Fruit fly (Drosophila melanogaster) whole organism, embryonic: ENCODE data around the gene Vps2.

Source experiments
- Ada2b ChIP-seq: fragments of 200-800 bp; sonication (Bioruptor generic); IDR thresholded peaks from 2 replicates; pipeline ENCODE4 v1.3.6; 2022; ENCODE audit warnings: missing biosample characterization, missing genetic modification characterization
- Asciz ChIP-seq: fragments of 200-800 bp; sonication (Bioruptor generic); optimal IDR thresholded peaks from 2 replicates; lab custom pipeline; 2017; ENCODE audit warnings: missing biosample characterization, mild to moderate bottlenecking, missing genetic modification characterization, missing genetic modification reagents
- Bdp1 ChIP-seq: fragments of 200-800 bp; sonication (Bioruptor generic); optimal IDR thresholded peaks from 3 replicates; lab custom pipeline; 2016; ENCODE audit warnings: missing biosample characterization, missing genetic modification characterization
- CG11695 ChIP-seq: fragments of 200-800 bp; sonication (Bioruptor generic); IDR thresholded peaks from 3 replicates; pipeline ENCODE4 v1.3.6; 2022; ENCODE audit warnings: missing biosample characterization, missing genetic modification characterization
- CG13287 ChIP-seq: fragments of 200-800 bp; sonication (Bioruptor generic); IDR thresholded peaks from 2 replicates; pipeline ENCODE4 v1.3.6; 2022; ENCODE audit warnings: missing biosample characterization, missing genetic modification characterization; ENCODE audit not compliant: partially characterized antibody
- CG13624 ChIP-seq: fragments of 200-800 bp; sonication (Bioruptor generic); optimal IDR thresholded peaks from 2 replicates; lab custom pipeline; 2016; ENCODE audit warnings: missing biosample characterization, missing genetic modification characterization
- CG15269 ChIP-seq: fragments of 200-800 bp; sonication (Bioruptor generic); optimal IDR thresholded peaks from 2 replicates; lab custom pipeline; 2018; ENCODE audit warnings: missing biosample characterization, mild to moderate bottlenecking, missing genetic modification characterization, moderate library complexity
- CG15479 ChIP-seq: fragments of 200-800 bp; sonication (Bioruptor generic); optimal IDR thresholded peaks from 3 replicates; lab custom pipeline; 2019; ENCODE audit warnings: missing biosample characterization, mild to moderate bottlenecking, missing genetic modification characterization, moderate library complexity
- CG15601 ChIP-seq: fragments of 200-800 bp; sonication (Bioruptor generic); optimal IDR thresholded peaks from 3 replicates; lab custom pipeline; 2019; ENCODE audit warnings: missing biosample characterization, mild to moderate bottlenecking, missing genetic modification characterization, moderate library complexity
- CG1603 ChIP-seq: fragments of 200-800 bp; sonication (Bioruptor generic); optimal IDR thresholded peaks from 2 replicates; lab custom pipeline; 2019; ENCODE audit warnings: missing biosample characterization, mild to moderate bottlenecking, missing genetic modification characterization, moderate library complexity
- CG16863 ChIP-seq: fragments of 200-800 bp; sonication (Bioruptor generic); optimal IDR thresholded peaks from 3 replicates; lab custom pipeline; 2016; ENCODE audit warnings: missing biosample characterization, missing genetic modification characterization
- CG1792 ChIP-seq: fragments of 200-800 bp; sonication (Bioruptor generic); optimal IDR thresholded peaks from 2 replicates; lab custom pipeline; 2016; ENCODE audit warnings: missing biosample characterization, missing genetic modification characterization
- CG2120 ChIP-seq: fragments of 200-800 bp; sonication (Bioruptor generic); optimal IDR thresholded peaks from 3 replicates; lab custom pipeline; 2016; ENCODE audit warnings: missing biosample characterization, missing genetic modification characterization
- CG2129 ChIP-seq: fragments of 200-800 bp; sonication (Bioruptor generic); IDR thresholded peaks from 2 replicates; pipeline ENCODE4 v1.3.6; 2022; ENCODE audit warnings: missing biosample characterization, missing genetic modification characterization; ENCODE audit not compliant: partially characterized antibody
- CG2889 ChIP-seq: fragments of 200-800 bp; sonication (Bioruptor generic); IDR thresholded peaks from 3 replicates; pipeline ENCODE4 v1.3.6; 2022; ENCODE audit warnings: missing biosample characterization, missing genetic modification characterization
- CG4617 ChIP-seq: fragments of 200-800 bp; sonication (Bioruptor generic); optimal IDR thresholded peaks from 3 replicates; lab custom pipeline; 2016; ENCODE audit warnings: missing biosample characterization, missing genetic modification characterization, borderline replicate concordance
- CG6175 ChIP-seq: fragments of 200-800 bp; sonication (Bioruptor generic); IDR thresholded peaks from 3 replicates; pipeline ENCODE4 v1.3.6; 2022; ENCODE audit warnings: missing biosample characterization, missing genetic modification characterization
- CG6765 ChIP-seq: fragments of 200-800 bp; sonication (Bioruptor generic); optimal IDR thresholded peaks from 3 replicates; lab custom pipeline; 2017; ENCODE audit warnings: missing biosample characterization, mild to moderate bottlenecking, missing genetic modification characterization
- CrebB ChIP-seq: fragments of 200-800 bp; sonication (Bioruptor generic); optimal IDR thresholded peaks from 3 replicates; lab custom pipeline; 2018; ENCODE audit warnings: missing biosample characterization, mild to moderate bottlenecking, missing genetic modification characterization
- D ChIP-seq, 2 experiments: fragments of 200-800 bp in 1 of 2; fragments of >200 bp in 1 of 2; sonication (Bioruptor generic) in 1 of 2; optimal IDR thresholded peaks; 2 replicates in 1 of 2; 3 replicates in 1 of 2; lab custom pipeline; 2017; ENCODE audit warnings: mild to moderate bottlenecking in 1 of 2, missing biosample characterization in 1 of 2, missing genetic modification characterization in 1 of 2, missing genetic modification reagents in 1 of 2
- Fer3 ChIP-seq: fragments of 200-800 bp; sonication (Bioruptor generic); optimal IDR thresholded peaks from 2 replicates; lab custom pipeline; 2018; ENCODE audit warnings: missing biosample characterization, mild to moderate bottlenecking, missing genetic modification characterization, moderate library complexity
- Gsc ChIP-seq: fragments of 200-800 bp; sonication (Bioruptor generic); IDR thresholded peaks from 2 replicates; pipeline ENCODE4 v1.3.6; 2022; ENCODE audit warnings: missing biosample characterization, missing genetic modification characterization
- Hand ChIP-seq: fragments of 200-800 bp; sonication (Bioruptor generic); optimal IDR thresholded peaks from 2 replicates; lab custom pipeline; 2017; ENCODE audit warnings: mild to moderate bottlenecking, missing biosample characterization, missing genetic modification reagents, missing genetic modification characterization
- Lpt ChIP-seq: fragments of >200 bp; optimal IDR thresholded peaks from 2 replicates; lab custom pipeline; 2018; ENCODE audit warnings: missing biosample characterization, missing genetic modification characterization
- NC2β ChIP-seq: fragments of 200-800 bp; sonication (Bioruptor generic); optimal IDR thresholded peaks from 2 replicates; lab custom pipeline; 2016; ENCODE audit warnings: missing biosample characterization, missing genetic modification characterization
- NfI ChIP-seq: fragments of 200-800 bp; sonication (Bioruptor generic); optimal IDR thresholded peaks from 3 replicates; lab custom pipeline; 2018; ENCODE audit warnings: missing biosample characterization, mild to moderate bottlenecking, missing genetic modification characterization, moderate library complexity
- Optix ChIP-seq: fragments of 200-800 bp; sonication (Bioruptor generic); IDR thresholded peaks from 3 replicates; pipeline ENCODE4 v1.3.6; 2022; ENCODE audit warnings: missing biosample characterization, missing genetic modification characterization
- Rfx ChIP-seq: fragments of 200-800 bp; sonication (Bioruptor generic); IDR thresholded peaks from 2 replicates; pipeline ENCODE4 v1.3.6; 2022; ENCODE audit warnings: missing biosample characterization, missing genetic modification characterization
- Rx ChIP-seq: fragments of 200-800 bp; sonication (Bioruptor generic); IDR thresholded peaks from 2 replicates; pipeline ENCODE4 v1.3.6; 2022; ENCODE audit warnings: missing biosample characterization, missing genetic modification characterization
- Sin3A ChIP-seq: fragments of >200 bp; optimal IDR thresholded peaks from 2 replicates; lab custom pipeline; 2018
- Tbp ChIP-seq: fragments of >200 bp; optimal IDR thresholded peaks from 2 replicates; lab custom pipeline; 2018; ENCODE audit warnings: missing biosample characterization, missing genetic modification characterization
- bab2 ChIP-seq: fragments of 200-800 bp; sonication (Bioruptor generic); optimal IDR thresholded peaks from 2 replicates; lab custom pipeline; 2016; ENCODE audit warnings: missing biosample characterization, missing genetic modification characterization
- danr ChIP-seq: fragments of 200-800 bp; sonication (Bioruptor generic); IDR thresholded peaks from 2 replicates; pipeline ENCODE4 v1.3.6; 2022; ENCODE audit warnings: missing biosample characterization, missing genetic modification characterization
- dm ChIP-seq: fragments of 200-800 bp; sonication (Bioruptor generic); optimal IDR thresholded peaks from 3 replicates; lab custom pipeline; 2016; ENCODE audit warnings: missing biosample characterization, missing genetic modification characterization
- dmrt99B ChIP-seq: fragments of 200-800 bp; sonication (Bioruptor generic); optimal IDR thresholded peaks from 2 replicates; lab custom pipeline; 2018; ENCODE audit warnings: missing biosample characterization, mild to moderate bottlenecking, missing genetic modification characterization, moderate library complexity
- gsb-n ChIP-seq: fragments of 200-800 bp; sonication (Bioruptor generic); optimal IDR thresholded peaks from 3 replicates; lab custom pipeline; 2018; ENCODE audit warnings: missing biosample characterization, mild to moderate bottlenecking, missing genetic modification characterization
- her ChIP-seq: fragments of 200-800 bp; sonication (Bioruptor generic); optimal IDR thresholded peaks from 2 replicates; lab custom pipeline; 2016; ENCODE audit warnings: missing biosample characterization, missing genetic modification characterization
- klu ChIP-seq: fragments of 200-800 bp; sonication (Bioruptor generic); IDR thresholded peaks from 2 replicates; pipeline ENCODE4 v1.3.6; 2022; ENCODE audit warnings: missing biosample characterization, missing genetic modification characterization
- lola ChIP-seq, 3 experiments: fragments of >200 bp in 2 of 3; fragments of 200-800 bp in 1 of 3; sonication (Bioruptor generic) in 1 of 3; optimal IDR thresholded peaks; 2 replicates each; lab custom pipeline; 2017 to 2019; ENCODE audit warnings: missing biosample characterization in 3 of 3, missing genetic modification characterization in 3 of 3, mild to moderate bottlenecking in 1 of 3, moderate library complexity in 1 of 3
- luna ChIP-seq: fragments of 200-800 bp; sonication (Bioruptor generic); optimal IDR thresholded peaks from 2 replicates; lab custom pipeline; 2016; ENCODE audit warnings: missing biosample characterization, missing genetic modification characterization
- onecut ChIP-seq: fragments of 200-800 bp; sonication (Bioruptor generic); IDR thresholded peaks from 2 replicates; pipeline ENCODE4 v1.3.6; 2022; ENCODE audit warnings: missing biosample characterization, missing genetic modification characterization
- p53 ChIP-seq: fragments of 200-800 bp; sonication (Bioruptor generic); optimal IDR thresholded peaks from 2 replicates; lab custom pipeline; 2016; ENCODE audit warnings: missing biosample characterization, missing genetic modification characterization
- pfk ChIP-seq: fragments of 200-800 bp; sonication (Bioruptor generic); optimal IDR thresholded peaks from 2 replicates; lab custom pipeline; 2018; ENCODE audit warnings: missing biosample characterization, mild to moderate bottlenecking, missing genetic modification characterization, moderate library complexity
- ranshi ChIP-seq: fragments of 200-800 bp; sonication (Bioruptor generic); IDR thresholded peaks from 2 replicates; pipeline ENCODE4 v1.3.6; 2022; ENCODE audit warnings: missing biosample characterization, missing genetic modification characterization
- ro ChIP-seq: fragments of 200-800 bp; sonication (Bioruptor generic); IDR thresholded peaks from 2 replicates; pipeline ENCODE4 v1.3.6; 2022; ENCODE audit warnings: missing biosample characterization, missing genetic modification characterization
- slou ChIP-seq: fragments of 200-800 bp; sonication (Bioruptor generic); optimal IDR thresholded peaks from 3 replicates; lab custom pipeline; 2016; ENCODE audit warnings: missing biosample characterization, missing genetic modification characterization
- so ChIP-seq: fragments of 200-800 bp; sonication (Bioruptor generic); IDR thresholded peaks from 3 replicates; pipeline ENCODE4 v1.3.6; 2022; ENCODE audit warnings: missing biosample characterization, missing genetic modification characterization
- ttk ChIP-seq: fragments of 200-800 bp; sonication (Bioruptor generic); IDR thresholded peaks from 2 replicates; pipeline ENCODE4 v2.1.2; 2022; ENCODE audit warnings: missing biosample characterization, missing genetic modification characterization

The Vps2 gene

DNA sequence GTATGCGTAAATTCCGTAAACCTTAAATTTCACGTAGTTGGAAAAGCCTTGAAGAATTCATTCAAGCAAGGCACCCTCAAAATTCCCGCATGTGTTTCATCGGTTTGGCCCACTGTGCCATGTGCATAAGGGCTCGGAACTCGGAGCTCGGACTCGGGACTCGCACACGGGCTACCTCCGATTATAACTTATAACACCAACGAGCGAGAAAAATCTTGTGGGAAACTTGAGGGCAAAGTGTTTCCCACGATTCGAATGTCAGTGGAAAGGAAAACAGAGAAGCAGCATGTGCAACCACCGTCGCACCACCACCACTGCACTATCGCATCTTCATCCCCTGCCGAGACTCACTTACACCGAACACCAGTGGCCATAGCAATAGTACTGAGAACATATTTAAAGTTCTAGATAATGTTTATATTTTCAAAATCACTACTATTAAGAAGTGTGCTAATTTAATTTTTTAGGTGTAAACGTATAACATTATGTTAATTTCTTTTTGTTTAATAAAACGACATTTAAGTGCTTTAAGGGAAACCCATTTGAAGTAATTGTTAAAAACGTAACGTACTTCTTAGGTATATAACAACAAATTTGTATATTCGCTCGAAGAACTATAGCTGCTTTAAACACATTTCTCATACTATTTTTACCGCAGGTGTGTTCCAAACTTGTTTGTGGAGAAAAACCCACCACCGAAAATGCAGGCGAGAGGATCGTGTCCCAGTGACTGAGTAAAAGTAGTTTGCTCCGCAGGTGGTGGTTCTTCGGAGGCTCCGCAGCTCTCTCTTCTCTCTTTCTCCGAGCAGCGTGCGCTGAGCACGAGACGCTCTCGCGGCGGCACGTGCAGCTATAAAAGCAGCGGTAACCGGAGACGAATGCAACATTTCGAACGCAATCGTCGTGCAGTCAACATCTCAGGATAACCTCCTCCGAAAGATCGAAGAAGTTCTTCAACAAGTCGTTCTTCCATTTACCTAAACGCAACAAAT is 16.2 kb upstream of the Vps2 start (continued):
- peak; percentile 97 for TF ChIP-seq CG15601 (tag; lab: Kevin White, UChicago)
- peak; percentile 27; the same call in 1 of the 2 replicates for TF ChIP-seq ro
- TF ChIP-seq Rfx, result no peak
- TF ChIP-seq Gsc (GFP tag; lab: Robert Waterston, UW), result peak; percentile 51; the same call in 1 of the 2 replicates
- peak; percentile 39; the same call in 1 of the 2 replicates for TF ChIP-seq ranshi
- peak; percentile 68 for TF ChIP-seq CG16863
- TF ChIP-seq CG1603 (tag; lab: Kevin White, UChicago), result peak; percentile 70
- TF ChIP-seq NfI (GFP tag; lab: Kevin White, UChicago), result peak; percentile 61
- peak; percentile 49 for TF ChIP-seq CG4617 (GFP tag; lab: Kevin White, UChicago)
- TF ChIP-seq CG2129 (GFP tag; lab: Robert Waterston, UW), result no peak
- TF ChIP-seq NC2β, result peak; percentile 71
- no peak for TF ChIP-seq p53 (GFP tag; lab: Kevin White, UChicago)
- TF ChIP-seq dm (GFP tag; lab: Kevin White, UChicago), result peak; percentile 64
- TF ChIP-seq ttk, result peak; percentile 45; the same call in 1 of the 2 replicates
- TF ChIP-seq Sin3A (lab: Kevin White, UChicago), result no peak
- peak; percentile 97 for TF ChIP-seq gsb-n (tag; lab: Kevin White, UChicago)
- TF ChIP-seq CG13624 (GFP tag; lab: Kevin White, UChicago), result peak; percentile 24
- peak; percentile 34 for TF ChIP-seq Bdp1 (GFP tag; lab: Kevin White, UChicago)
- TF ChIP-seq Optix (GFP tag; lab: Robert Waterston, UW), result no peak
- TF ChIP-seq pfk (GFP tag; lab: Kevin White, UChicago), result no peak
- peak; percentile 12 for TF ChIP-seq Hand (GFP tag; lab: Kevin White, UChicago)
- TF ChIP-seq Ada2b (GFP tag; lab: Robert Waterston, UW), result no peak; the same call in 1 of the 2 replicates
- TF ChIP-seq CG15479 (GFP tag; lab: Kevin White, UChicago), result peak; percentile 97
- TF ChIP-seq D (optimal IDR thresholded peaks at IDR 0.05; lab: Kevin White, UChicago), result peak; percentile 73
- peak; percentile 98 for TF ChIP-seq D (GFP tag; optimal IDR thresholded peaks at IDR 0.05; lab: Kevin White, UChicago)
- no peak for TF ChIP-seq CG2120 (GFP tag; lab: Kevin White, UChicago)
- peak; percentile 89 for TF ChIP-seq Asciz (GFP tag; lab: Kevin White, UChicago)
- TF ChIP-seq Fer3, result peak; percentile 57
- TF ChIP-seq CG13287 (GFP tag; lab: Robert Waterston, UW), result no peak
- TF ChIP-seq CG15269 (tag; lab: Kevin White, UChicago), result peak; percentile 67
- no peak for TF ChIP-seq CG6765
- TF ChIP-seq Tbp (GFP tag; lab: Kevin White, UChicago), result peak; percentile 74
- TF ChIP-seq lola (GFP tag; optimal IDR thresholded peaks at IDR 0.05; lab: Kevin White, UChicago), result peak in 1 of 3 experiments; percentile 100
- peak; percentile 38 for TF ChIP-seq Rx
- peak; percentile 83 for TF ChIP-seq onecut (GFP tag; lab: Robert Waterston, UW)
- peak; percentile 77 for TF ChIP-seq bab2 (GFP tag; lab: Kevin White, UChicago)
- TF ChIP-seq CG2889 (GFP tag; lab: Robert Waterston, UW), result no peak
- TF ChIP-seq slou (GFP tag; lab: Kevin White, UChicago), result no peak
- TF ChIP-seq CG1792, result peak; percentile 51
- TF ChIP-seq klu, result no peak
- peak; percentile 26 for TF ChIP-seq her (GFP tag; lab: Kevin White, UChicago)
- peak; percentile 45; the same call in 1 of the 3 replicates for TF ChIP-seq so (GFP tag; lab: Robert Waterston, UW)
- TF ChIP-seq dmrt99B, result peak; percentile 93
- TF ChIP-seq CG6175 (GFP tag; lab: Robert Waterston, UW), result no peak
- no peak for TF ChIP-seq danr (GFP tag; lab: Robert Waterston, UW)
- TF ChIP-seq CG11695 (GFP tag; lab: Robert Waterston, UW), result peak; percentile 83
- TF ChIP-seq CrebB (tag; lab: Kevin White, UChicago), result peak; percentile 59
- TF ChIP-seq Lpt (GFP tag; lab: Kevin White, UChicago), result no peak
- TF ChIP-seq luna (GFP tag; lab: Kevin White, UChicago), result no peak
